Worm (Caenorhabditis elegans) whole organism, L1 larva: ENCODE data around the gene T25B9.8.

ENCODE experiments used
- mab-9 ChIP-seq: fragments of 200-800 bp; sonication (Bioruptor generic); IDR thresholded peaks from 2 replicates; pipeline ENCODE4 v1.3.6; 2022; ENCODE audit warnings: missing genetic modification reagents, missing genetic modification characterization, missing compliant biosample characterization
- nhr-76 ChIP-seq: sonication (generic microtip); optimal IDR thresholded peaks from 2 replicates; lab custom pipeline; 2017; ENCODE audit warnings: missing biosample characterization, missing genetic modification characterization
- tbx-2 ChIP-seq: sonication (generic microtip); optimal IDR thresholded peaks from 2 replicates; lab custom pipeline; 2016; ENCODE audit warnings: missing genetic modification characterization, missing compliant biosample characterization

DNA sequence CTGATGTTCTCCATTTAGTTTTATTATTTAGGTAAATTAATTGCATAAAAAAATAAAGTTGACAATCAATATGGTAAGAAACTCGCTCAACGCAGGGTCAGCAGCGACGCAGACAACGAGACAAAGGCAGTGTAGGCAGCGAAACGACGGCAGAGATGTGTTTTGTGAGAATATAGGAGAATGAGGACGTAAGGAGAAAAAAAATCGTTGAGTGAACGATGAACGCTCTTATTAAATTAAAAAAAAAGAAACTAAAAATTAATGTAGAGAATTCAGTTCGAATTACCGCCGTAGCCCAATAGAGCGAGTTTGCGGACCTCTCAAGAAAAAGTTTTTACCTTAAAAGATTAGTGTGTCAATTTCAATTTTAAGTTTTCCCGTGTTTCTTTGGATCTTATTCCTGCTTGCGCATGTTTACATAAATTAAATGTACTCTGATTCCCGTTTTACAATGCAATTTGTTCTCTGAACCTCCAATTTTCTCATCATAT is at the start of gene T25B9.8:
- TF ChIP-seq tbx-2 (tag; lab: Kevin White, UChicago) (no peak), mab-9 (GFP tag; lab: Robert Waterston, UW) (no peak), nhr-76 (tag; lab: Kevin White, UChicago) (no peak)
